Worm (Caenorhabditis elegans): ENCODE results near the gene F46H5.11.

F46H5.11 gene

ce11 chrX:7234723-7235203 lies 37.1 kb downstream of the F46H5.11 start (continued):
- TF ChIP-seq D2030.7 (GFP tag; IDR thresholded peaks at IDR 0.05) = no peak
- TF ChIP-seq pha-4 (tag; optimal IDR thresholded peaks at IDR 0.05) = no peak
- TF ChIP-seq xnd-1 (tag; optimal IDR thresholded peaks at IDR 0.05) = no peak
- TF ChIP-seq egl-44 (GFP tag; IDR thresholded peaks at IDR 0.05) = no peak
- no peak for TF ChIP-seq unc-130 (GFP tag; optimal IDR thresholded peaks at IDR 0.05)
- TF ChIP-seq him-1 (tag; optimal IDR thresholded peaks at IDR 0.05) = no peak
- 0 out of 2 replicates have a peak, but pooled peaks have one; percentile 29 for TF ChIP-seq K11D2.4 (GFP tag; IDR thresholded peaks at IDR 0.05)
- no peak for TF ChIP-seq ztf-18 (tag; optimal IDR thresholded peaks at IDR 0.05)
- TF ChIP-seq ekl-4 (GFP tag; IDR thresholded peaks at IDR 0.05) = no peak
- TF ChIP-seq lag-1 (GFP tag; IDR thresholded peaks at IDR 0.05) = no peak
- peak; percentile 86 for TF ChIP-seq K12H6.12 (tag; optimal IDR thresholded peaks at IDR 0.05)
- TF ChIP-seq attf-3 (GFP tag; conservative IDR thresholded peaks at IDR 0.05) = no peak
- TF ChIP-seq akir-1 (GFP tag; optimal IDR thresholded peaks at IDR 0.05) = no peak
- no peak for TF ChIP-seq sdz-38 (tag; optimal IDR thresholded peaks at IDR 0.05)
- TF ChIP-seq pbrm-1 (GFP tag; IDR thresholded peaks at IDR 0.05) = no peak
- no peak for TF ChIP-seq ztf-26 (tag; optimal IDR thresholded peaks at IDR 0.05)
- TF ChIP-seq die-1 (tag; optimal IDR thresholded peaks at IDR 0.05) = no peak
- TF ChIP-seq snpc-1.3 (tag; optimal IDR thresholded peaks at IDR 0.05; ENCODE audit: insufficient read depth) = no peak
- TF ChIP-seq tbx-9 (tag; optimal IDR thresholded peaks at IDR 0.05; ENCODE audit: borderline replicate concordance) = no peak
- no peak for TF ChIP-seq C17E4.6 (GFP tag; IDR thresholded peaks at IDR 0.05)
- TF ChIP-seq nfya-2 (GFP tag; IDR thresholded peaks at IDR 0.05) = no peak
- TF ChIP-seq efl-1 (GFP tag; optimal IDR thresholded peaks at IDR 0.05) = no peak
- TF ChIP-seq aptf-3 (GFP tag; IDR thresholded peaks at IDR 0.05) = no peak
- TF ChIP-seq F22D6.2 (tag; optimal IDR thresholded peaks at IDR 0.05) = no peak
- TF ChIP-seq F55B11.4 (tag; optimal IDR thresholded peaks at IDR 0.05; ENCODE audit: borderline replicate concordance, insufficient read depth) = no peak
- no peak for TF ChIP-seq ceh-27 (GFP tag; optimal IDR thresholded peaks at IDR 0.05)
- no peak for TF ChIP-seq nfya-1 (tag; optimal IDR thresholded peaks at IDR 0.05; ENCODE audit: borderline replicate concordance, insufficient read depth)
- TF ChIP-seq ztf-25 (GFP tag; IDR thresholded peaks at IDR 0.05) = no peak
- TF ChIP-seq dpff-1 (tag; optimal IDR thresholded peaks at IDR 0.05) = no peak

ce11 chrX:7234074-7234453 lies 37.8 kb downstream of the F46H5.11 start:
- TF ChIP-seq aptf-3 (GFP tag; IDR thresholded peaks at IDR 0.05) = no peak
- TF ChIP-seq hrde-1 (tag; optimal IDR thresholded peaks at IDR 0.05; ENCODE audit: borderline replicate concordance) = no peak
- no peak for TF ChIP-seq F22D6.2 (tag; optimal IDR thresholded peaks at IDR 0.05)
- TF ChIP-seq mcd-1 (GFP tag; IDR thresholded peaks at IDR 0.05) = no peak
- no peak for TF ChIP-seq nhr-120 (GFP tag; IDR thresholded peaks at IDR 0.05)
- TF ChIP-seq ceh-27 (GFP tag; optimal IDR thresholded peaks at IDR 0.05) = no peak
- TF ChIP-seq ztf-22 (GFP tag; optimal IDR thresholded peaks at IDR 0.05) = no peak
- no peak for TF ChIP-seq nfya-2 (GFP tag; IDR thresholded peaks at IDR 0.05)
- no peak for TF ChIP-seq ztf-3 (GFP tag; optimal IDR thresholded peaks at IDR 0.05)
- TF ChIP-seq nhr-80 (tag; optimal IDR thresholded peaks at IDR 0.05) = no peak
- no peak for TF ChIP-seq ceh-91 (GFP tag; IDR thresholded peaks at IDR 0.05)
- TF ChIP-seq ccch-3 (GFP tag; optimal IDR thresholded peaks at IDR 0.05) = no peak
- TF ChIP-seq F55B11.4 (tag; optimal IDR thresholded peaks at IDR 0.05; ENCODE audit: borderline replicate concordance, insufficient read depth) = no peak
- no peak for TF ChIP-seq snpc-1.1 (tag; optimal IDR thresholded peaks at IDR 0.05; ENCODE audit: insufficient read depth)
- TF ChIP-seq cebp-2 (GFP tag; IDR thresholded peaks at IDR 0.05) = no peak
- no peak for TF ChIP-seq ztf-25 (GFP tag; IDR thresholded peaks at IDR 0.05)
- TF ChIP-seq lin-26 (GFP tag; IDR thresholded peaks at IDR 0.05) = no peak
